Fruit fly (Drosophila melanogaster) whole organism, embryonic: ENCODE results near the gene D12.

Experiments used
- CG14710 ChIP-seq: fragments of 200-800 bp; sonication (Bioruptor generic); optimal IDR thresholded peaks from 3 replicates; lab custom pipeline; 2019; ENCODE audit warnings: missing biosample characterization, mild to moderate bottlenecking, missing genetic modification characterization, moderate library complexity
- CG1602 ChIP-seq: fragments of 200-800 bp; sonication (Bioruptor generic); optimal IDR thresholded peaks from 3 replicates; lab custom pipeline; 2016; ENCODE audit warnings: missing biosample characterization, missing genetic modification characterization
- CG1603 ChIP-seq: fragments of 200-800 bp; sonication (Bioruptor generic); optimal IDR thresholded peaks from 2 replicates; lab custom pipeline; 2019; ENCODE audit warnings: missing biosample characterization, mild to moderate bottlenecking, missing genetic modification characterization, moderate library complexity
- CG16863 ChIP-seq: fragments of 200-800 bp; sonication (Bioruptor generic); optimal IDR thresholded peaks from 3 replicates; lab custom pipeline; 2016; ENCODE audit warnings: missing biosample characterization, missing genetic modification characterization
- CG17328 ChIP-seq: fragments of 200-800 bp; sonication (Bioruptor generic); IDR thresholded peaks from 2 replicates; pipeline ENCODE4 v1.3.6; 2022; ENCODE audit warnings: missing biosample characterization, missing genetic modification characterization
- CG17361 ChIP-seq: fragments of 200-800 bp; sonication (Bioruptor generic); IDR thresholded peaks from 3 replicates; pipeline ENCODE4 v1.3.6; 2022; ENCODE audit warnings: missing biosample characterization, missing genetic modification characterization
- CG18011 ChIP-seq: fragments of 200-800 bp; sonication (Bioruptor generic); optimal IDR thresholded peaks from 2 replicates; lab custom pipeline; 2017; ENCODE audit warnings: missing biosample characterization, missing genetic modification characterization, mild to moderate bottlenecking, moderate library complexity, missing genotype
- CG18764 ChIP-seq: fragments of 200-800 bp; sonication (Bioruptor generic); optimal IDR thresholded peaks from 3 replicates; lab custom pipeline; 2016; ENCODE audit warnings: missing biosample characterization, missing genetic modification characterization
- CG2120 ChIP-seq: fragments of 200-800 bp; sonication (Bioruptor generic); optimal IDR thresholded peaks from 3 replicates; lab custom pipeline; 2016; ENCODE audit warnings: missing biosample characterization, missing genetic modification characterization
- CG2129 ChIP-seq: fragments of 200-800 bp; sonication (Bioruptor generic); IDR thresholded peaks from 2 replicates; pipeline ENCODE4 v1.3.6; 2022; ENCODE audit warnings: missing biosample characterization, missing genetic modification characterization; ENCODE audit not compliant: partially characterized antibody
- CG4617 ChIP-seq: fragments of 200-800 bp; sonication (Bioruptor generic); optimal IDR thresholded peaks from 3 replicates; lab custom pipeline; 2016; ENCODE audit warnings: missing biosample characterization, missing genetic modification characterization, borderline replicate concordance
- CG4707 ChIP-seq: fragments of 200-800 bp; sonication (Bioruptor generic); optimal IDR thresholded peaks from 2 replicates; lab custom pipeline; 2018; ENCODE audit warnings: missing biosample characterization, mild to moderate bottlenecking, missing genetic modification characterization, moderate library complexity
- CG7556 ChIP-seq: fragments of 200-800 bp; sonication (Bioruptor generic); optimal IDR thresholded peaks from 2 replicates; lab custom pipeline; 2017; ENCODE audit warnings: missing biosample characterization, mild to moderate bottlenecking, missing genetic modification characterization
- CG7745 ChIP-seq: fragments of 200-800 bp; sonication (Bioruptor generic); optimal IDR thresholded peaks from 2 replicates; lab custom pipeline; 2018; ENCODE audit warnings: missing biosample characterization, mild to moderate bottlenecking, missing genetic modification characterization, moderate library complexity
- CG7928 ChIP-seq: fragments of 200-800 bp; sonication (Bioruptor generic); optimal IDR thresholded peaks from 2 replicates; lab custom pipeline; 2017; ENCODE audit warnings: missing biosample characterization, mild to moderate bottlenecking, missing genetic modification characterization
- CG8290 ChIP-seq, 3 experiments: fragments of 200-800 bp; sonication (Bioruptor generic); optimal IDR thresholded peaks; 2 replicates each; lab custom pipeline; 2016 to 2019; ENCODE audit warnings: missing biosample characterization in 3 of 3, missing genetic modification characterization in 3 of 3, mild to moderate bottlenecking in 2 of 3, moderate library complexity in 1 of 3
- CG9727 ChIP-seq: fragments of 200-800 bp; sonication (Bioruptor generic); optimal IDR thresholded peaks from 3 replicates; lab custom pipeline; 2017; ENCODE audit warnings: missing biosample characterization, mild to moderate bottlenecking, missing genetic modification characterization
- CG9797 ChIP-seq: fragments of 200-800 bp; sonication (Bioruptor generic); optimal IDR thresholded peaks from 3 replicates; lab custom pipeline; 2018; ENCODE audit warnings: missing biosample characterization, mild to moderate bottlenecking, missing genetic modification characterization
- Dek ChIP-seq: fragments of 200-800 bp; sonication (Bioruptor generic); optimal IDR thresholded peaks from 3 replicates; lab custom pipeline; 2019; ENCODE audit warnings: missing biosample characterization, mild to moderate bottlenecking, missing genetic modification characterization, moderate library complexity
- Ets97D ChIP-seq: fragments of 200-800 bp; sonication (Bioruptor generic); optimal IDR thresholded peaks from 3 replicates; lab custom pipeline; 2016; ENCODE audit warnings: missing biosample characterization, missing genetic modification characterization
- H2.0 ChIP-seq: fragments of 200-800 bp; sonication (Bioruptor generic); IDR thresholded peaks from 2 replicates; pipeline ENCODE4 v1.3.6; 2022; ENCODE audit warnings: missing biosample characterization, missing genetic modification characterization
- Jarid2 ChIP-seq: fragments of 200-800 bp; sonication (Bioruptor generic); optimal IDR thresholded peaks from 3 replicates; lab custom pipeline; 2017; ENCODE audit warnings: mild to moderate bottlenecking, missing biosample characterization, missing genetic modification reagents, missing genetic modification characterization
- Nf-YB ChIP-seq: fragments of 200-800 bp; sonication (Bioruptor generic); optimal IDR thresholded peaks from 3 replicates; lab custom pipeline; 2019; ENCODE audit warnings: missing biosample characterization, mild to moderate bottlenecking, missing genetic modification characterization, moderate library complexity
- Sox100B ChIP-seq: fragments of 200-800 bp; sonication (Bioruptor generic); optimal IDR thresholded peaks from 3 replicates; lab custom pipeline; 2018; ENCODE audit warnings: missing biosample characterization, mild to moderate bottlenecking, missing genetic modification characterization
- Usf ChIP-seq: fragments of 200-800 bp; sonication (Bioruptor generic); optimal IDR thresholded peaks from 2 replicates; lab custom pipeline; 2017; ENCODE audit warnings: missing genotype, missing biosample characterization, missing genetic modification characterization
- YL-1 ChIP-seq: fragments of 200-800 bp; sonication (Bioruptor generic); optimal IDR thresholded peaks from 3 replicates; lab custom pipeline; 2017; ENCODE audit warnings: missing biosample characterization, mild to moderate bottlenecking, missing genetic modification characterization
- bigmax ChIP-seq: fragments of 200-800 bp; sonication (Bioruptor generic); optimal IDR thresholded peaks from 2 replicates; lab custom pipeline; 2018; ENCODE audit warnings: missing biosample characterization, mild to moderate bottlenecking, missing genetic modification characterization
- bowl ChIP-seq: fragments of 200-800 bp; sonication (Bioruptor generic); IDR thresholded peaks from 2 replicates; pipeline ENCODE4 v1.3.6; 2022; ENCODE audit warnings: missing biosample characterization, missing genetic modification characterization
- crol ChIP-seq: fragments of 200-800 bp; sonication (Bioruptor generic); IDR thresholded peaks from 2 replicates; pipeline ENCODE4 v1.3.6; 2022; ENCODE audit warnings: missing biosample characterization, missing genetic modification characterization
- en ChIP-seq: fragments of 200-800 bp; sonication (Bioruptor generic); optimal IDR thresholded peaks from 2 replicates; lab custom pipeline; 2016; ENCODE audit warnings: missing biosample characterization, missing genetic modification characterization
- ewg ChIP-seq: fragments of 200-800 bp; sonication (Bioruptor generic); optimal IDR thresholded peaks from 3 replicates; lab custom pipeline; 2017; ENCODE audit warnings: mild to moderate bottlenecking, missing biosample characterization, missing genetic modification reagents, missing genetic modification characterization
- eyg ChIP-seq: fragments of 200-800 bp; sonication (Bioruptor generic); optimal IDR thresholded peaks from 3 replicates; lab custom pipeline; 2016; ENCODE audit warnings: missing biosample characterization, missing genetic modification characterization
- fd3F ChIP-seq: fragments of 200-800 bp; sonication (Bioruptor generic); optimal IDR thresholded peaks from 2 replicates; lab custom pipeline; 2018; ENCODE audit warnings: missing biosample characterization, mild to moderate bottlenecking, missing genetic modification characterization, moderate library complexity
- gcm ChIP-seq: fragments of 200-800 bp; sonication (Bioruptor generic); optimal IDR thresholded peaks from 2 replicates; lab custom pipeline; 2019; ENCODE audit warnings: missing biosample characterization, mild to moderate bottlenecking, missing genetic modification characterization, moderate library complexity
- kah ChIP-seq: fragments of 200-800 bp; sonication (Bioruptor generic); optimal IDR thresholded peaks from 2 replicates; lab custom pipeline; 2018; ENCODE audit warnings: missing biosample characterization, mild to moderate bottlenecking, missing genetic modification characterization
- knrl ChIP-seq: fragments of 200-800 bp; sonication (Bioruptor generic); IDR thresholded peaks from 3 replicates; pipeline ENCODE4 v1.3.6; 2022; ENCODE audit warnings: missing biosample characterization, missing genetic modification characterization; ENCODE audit not compliant: partially characterized antibody
- lab ChIP-seq: fragments of 200-800 bp; sonication (Bioruptor generic); optimal IDR thresholded peaks from 3 replicates; lab custom pipeline; 2017; ENCODE audit warnings: missing biosample characterization, missing genetic modification characterization, mild to moderate bottlenecking, moderate library complexity, missing genetic modification reagents
- nau ChIP-seq: fragments of 200-800 bp; sonication (Bioruptor generic); optimal IDR thresholded peaks from 3 replicates; lab custom pipeline; 2017; ENCODE audit warnings: missing biosample characterization, mild to moderate bottlenecking, missing genetic modification characterization, missing genetic modification reagents
- peb ChIP-seq: fragments of 200-800 bp; sonication (Bioruptor generic); IDR thresholded peaks from 2 replicates; pipeline ENCODE4 v1.3.6; 2022; ENCODE audit warnings: missing biosample characterization, missing genetic modification characterization
- pfk ChIP-seq: fragments of 200-800 bp; sonication (Bioruptor generic); optimal IDR thresholded peaks from 2 replicates; lab custom pipeline; 2018; ENCODE audit warnings: missing biosample characterization, mild to moderate bottlenecking, missing genetic modification characterization, moderate library complexity
- sc ChIP-seq, 3 experiments: fragments of >200 bp in 2 of 3; fragments of 200-800 bp in 1 of 3; sonication (Bioruptor generic) in 1 of 3; optimal IDR thresholded peaks; 2 replicates in 2 of 3; 3 replicates in 1 of 3; lab custom pipeline; 2017; ENCODE audit warnings: mild to moderate bottlenecking in 1 of 3, missing biosample characterization in 1 of 3, missing genetic modification characterization in 1 of 3, missing genetic modification reagents in 1 of 3
- slp2 ChIP-seq: fragments of 200-800 bp; sonication (Bioruptor generic); optimal IDR thresholded peaks from 2 replicates; lab custom pipeline; 2016; ENCODE audit warnings: missing biosample characterization, missing genetic modification characterization
- sqz ChIP-seq: fragments of 200-800 bp; sonication (Bioruptor generic); optimal IDR thresholded peaks from 3 replicates; lab custom pipeline; 2018; ENCODE audit warnings: missing biosample characterization, mild to moderate bottlenecking, missing genetic modification characterization
- stc ChIP-seq: fragments of 200-800 bp; sonication (Bioruptor generic); IDR thresholded peaks from 2 replicates; pipeline ENCODE4 v1.3.6; 2022; ENCODE audit warnings: missing biosample characterization, missing genetic modification characterization
- sug ChIP-seq: fragments of 200-800 bp; optimal IDR thresholded peaks from 2 replicates; lab custom pipeline; 2019; ENCODE audit warnings: missing biosample characterization, mild to moderate bottlenecking, missing genetic modification characterization, moderate library complexity
- wdn ChIP-seq: fragments of 200-800 bp; sonication (Bioruptor generic); IDR thresholded peaks from 2 replicates; pipeline ENCODE4 v1.3.6; 2022; ENCODE audit warnings: missing biosample characterization, missing genetic modification characterization

The D12 gene

DNA sequence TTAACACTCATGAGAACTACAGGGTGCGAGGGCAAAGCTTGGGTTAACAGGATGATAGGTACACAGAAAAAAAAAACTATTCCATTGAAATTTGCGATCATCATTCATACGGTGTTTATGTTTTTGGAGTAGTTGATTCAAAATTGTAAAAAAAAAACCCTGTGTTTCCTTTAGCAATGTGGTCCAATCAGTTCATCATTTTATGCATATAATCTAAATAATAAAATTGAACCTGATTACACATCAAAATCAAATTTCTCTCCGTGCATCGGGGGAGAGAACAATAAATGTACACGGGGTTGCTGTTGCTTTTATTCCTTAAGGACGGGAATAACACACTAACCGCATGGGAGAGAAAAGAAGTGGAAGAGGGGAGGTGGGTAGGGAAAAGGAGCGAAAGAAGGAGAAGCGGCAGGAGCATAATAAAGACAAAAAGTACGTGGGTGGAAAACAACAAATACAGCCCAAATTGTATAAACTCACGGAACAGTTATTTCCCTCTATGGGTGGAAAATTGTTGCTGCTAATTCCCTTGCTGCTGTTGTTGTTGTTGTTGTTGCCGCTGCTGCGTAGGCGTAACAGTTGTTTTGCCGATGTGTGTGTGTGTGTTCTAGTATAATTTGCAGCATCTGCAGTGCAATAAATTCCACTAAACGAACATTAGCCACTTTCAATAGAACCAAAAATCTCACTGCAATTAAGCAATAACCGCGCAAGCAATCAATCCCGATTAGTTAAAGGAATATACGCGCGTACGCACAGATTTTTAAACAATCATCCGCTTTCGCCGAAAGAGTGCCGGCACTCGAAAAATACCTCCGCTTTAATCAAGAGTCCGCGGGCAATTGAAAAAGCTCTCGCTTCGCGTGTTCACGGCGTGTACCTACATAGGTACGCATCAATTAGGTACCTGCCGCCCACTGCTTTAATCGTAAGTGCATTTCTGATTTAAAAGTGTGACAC lies 26.3 kb upstream of the D12 start, which contains the start of gene Agpat2 (continued):
- TF ChIP-seq wdn (GFP tag; lab: Robert Waterston, UW) (peak; percentile 39; the same call in 1 of the 2 replicates), gcm (GFP tag; lab: Kevin White, UChicago) (peak; percentile 83), CG2120 (GFP tag; lab: Kevin White, UChicago) (peak; percentile 93), CG7745 (tag; lab: Kevin White, UChicago) (no peak), eyg (GFP tag; lab: Kevin White, UChicago) (peak; percentile 61), CG9727 (peak; percentile 83), fd3F (peak; percentile 75), ewg (GFP tag; lab: Kevin White, UChicago) (peak; percentile 76), knrl (GFP tag; lab: Robert Waterston, UW) (no peak), sc (optimal IDR thresholded peaks at IDR 0.05; lab: Kevin White, UChicago) (no peak), sc (GFP tag; optimal IDR thresholded peaks at IDR 0.05; lab: Kevin White, UChicago) (peak; percentile 80), peb (GFP tag; lab: Robert Waterston, UW) (peak; percentile 51; the same call in 1 of the 2 replicates), Dek (peak; percentile 78), CG18764 (GFP tag; lab: Kevin White, UChicago) (peak; percentile 65), CG4617 (GFP tag; lab: Kevin White, UChicago) (peak; percentile 31), bigmax (GFP tag; lab: Kevin White, UChicago) (no peak), nau (GFP tag; lab: Kevin White, UChicago) (peak; percentile 83), slp2 (GFP tag; lab: Kevin White, UChicago) (peak; percentile 80), en (GFP tag; lab: Kevin White, UChicago) (peak; percentile 67), CG18011 (GFP tag; lab: Kevin White, UChicago) (peak; percentile 49), CG1602 (GFP tag; lab: Kevin White, UChicago) (peak; percentile 71), Nf-YB (GFP tag; lab: Kevin White, UChicago) (peak; percentile 66), sqz (GFP tag; lab: Kevin White, UChicago) (peak; percentile 64), stc (GFP tag; lab: Robert Waterston, UW) (peak; percentile 81), CG17328 (peak; percentile 79), sug (peak; percentile 17), CG9797 (no peak), crol (GFP tag; lab: Robert Waterston, UW) (peak; percentile 77), lab (GFP tag; lab: Kevin White, UChicago) (peak; percentile 93), CG17361 (GFP tag; lab: Robert Waterston, UW) (peak; percentile 87), CG4707 (GFP tag; lab: Kevin White, UChicago) (peak; percentile 60), Usf (GFP tag; lab: Kevin White, UChicago) (peak; percentile 53), Sox100B (peak; percentile 75), H2.0 (GFP tag; lab: Robert Waterston, UW) (peak; percentile 63), CG14710 (tag; lab: Kevin White, UChicago) (peak; percentile 85), CG7556 (GFP tag; lab: Kevin White, UChicago) (peak; percentile 90), CG1603 (tag; lab: Kevin White, UChicago) (peak; percentile 76), kah (GFP tag; lab: Kevin White, UChicago) (peak; percentile 47), CG7928 (GFP tag; lab: Kevin White, UChicago) (peak; percentile 44), Ets97D (GFP tag; lab: Kevin White, UChicago) (peak; percentile 60), CG8290 (GFP tag; optimal IDR thresholded peaks at IDR 0.05; lab: Kevin White, UChicago) (peak; percentile 59), CG8290 (tag; optimal IDR thresholded peaks at IDR 0.05; lab: Kevin White, UChicago) (peak in 1 of 2 experiments; percentile 58), CG16863 (peak; percentile 80), pfk (GFP tag; lab: Kevin White, UChicago) (no peak), YL-1 (peak; percentile 11), Jarid2 (GFP tag; lab: Kevin White, UChicago) (peak; percentile 74), CG2129 (GFP tag; lab: Robert Waterston, UW) (no peak), bowl (GFP tag; lab: Robert Waterston, UW) (no peak)
